Fruit fly (Drosophila melanogaster): ENCODE data around the gene CG34165.

The CG34165 gene

DNA sequence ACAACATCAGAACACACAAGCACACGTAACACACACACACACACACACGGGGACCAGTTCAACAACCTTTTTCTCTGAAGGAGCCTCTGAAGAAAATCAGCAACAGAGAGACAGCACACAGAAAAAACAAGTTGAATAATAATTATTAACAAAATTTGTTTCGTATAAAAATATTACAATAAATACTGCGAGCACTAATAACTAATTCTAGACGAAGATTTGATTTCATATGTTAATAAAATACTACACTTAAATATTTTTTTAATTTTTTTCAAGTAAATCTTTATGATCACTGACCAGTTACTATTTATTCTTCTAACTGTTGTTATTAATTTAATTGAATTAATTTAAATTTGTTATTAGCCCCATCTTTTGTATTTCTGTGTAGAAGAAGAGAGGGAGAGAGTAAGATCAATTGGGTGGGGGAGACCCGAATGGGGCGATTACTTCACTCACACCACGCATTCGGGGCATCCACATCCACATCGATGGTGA, 38.9 kb upstream of the CG34165 start (continued):
- TF ChIP-seq CG32532 (GFP tag; IDR thresholded peaks at IDR 0.05) (no peak; the same call in 1 of the 2 replicates), kah (GFP tag; optimal IDR thresholded peaks at IDR 0.05) (peak; percentile 35), chinmo (GFP tag; IDR thresholded peaks at IDR 0.05; ENCODE audit: partially characterized antibody) (no peak), Nf-YA (GFP tag; IDR thresholded peaks at IDR 0.05) (no peak), CG11695 (GFP tag; IDR thresholded peaks at IDR 0.05) (peak; percentile 62; the same call in 1 of the 3 replicates), Opbp (GFP tag; IDR thresholded peaks at IDR 0.05; ENCODE audit: partially characterized antibody) (no peak), CG30431 (GFP tag; optimal IDR thresholded peaks at IDR 0.05) (peak; percentile 46), CG4282 (GFP tag; optimal IDR thresholded peaks at IDR 0.05) (no peak), ham (GFP tag; IDR thresholded peaks at IDR 0.05) (no peak), CG12104 (GFP tag; optimal IDR thresholded peaks at IDR 0.05) (peak; percentile 49), CG8290 (GFP tag; optimal IDR thresholded peaks at IDR 0.05) (peak; percentile 12), CG8290 (tag; optimal IDR thresholded peaks at IDR 0.05) (no peak), Ssrp (tag; optimal IDR thresholded peaks at IDR 0.05) (peak; percentile 90), scrt (GFP tag; optimal IDR thresholded peaks at IDR 0.05) (peak; percentile 33), btn (GFP tag; optimal IDR thresholded peaks at IDR 0.05) (no peak), oc (tag; optimal IDR thresholded peaks at IDR 0.05) (peak; percentile 80), Sox102F (GFP tag; optimal IDR thresholded peaks at IDR 0.05) (peak; percentile 81), slp2 (GFP tag; optimal IDR thresholded peaks at IDR 0.05) (no peak), CG14710 (tag; optimal IDR thresholded peaks at IDR 0.05) (peak; percentile 97), NC2α (GFP tag; optimal IDR thresholded peaks at IDR 0.05) (no peak), CG4820 (GFP tag; optimal IDR thresholded peaks at IDR 0.05) (peak; percentile 53), CG11456 (GFP tag; IDR thresholded peaks at IDR 0.05) (no peak)

DNA sequence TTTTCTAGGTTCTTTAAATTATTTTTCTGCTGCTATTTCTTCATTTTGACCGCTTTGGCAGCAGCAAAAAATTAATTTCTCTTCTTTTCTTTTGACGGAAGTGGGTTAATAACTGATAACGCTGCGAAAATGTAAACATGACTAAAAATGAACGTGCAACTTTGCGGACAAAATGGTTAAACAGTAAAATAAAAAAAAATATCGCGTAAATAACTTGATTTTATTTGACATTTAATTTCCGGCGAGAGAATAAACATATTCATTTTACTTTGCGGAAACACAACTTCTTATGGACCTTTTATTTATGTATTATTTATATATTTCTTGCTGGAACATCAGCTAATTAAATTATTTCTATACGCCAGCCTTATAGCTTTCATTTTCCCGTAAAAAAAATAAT, 36.9 kb upstream of the CG34165 start:
- no peak for TF ChIP-seq CG15696 (tag; optimal IDR thresholded peaks at IDR 0.05)
- TF ChIP-seq sens (GFP tag), result peak; percentile 53

- TF ChIP-seq sisA (GFP tag; IDR thresholded peaks at IDR 0.05) (no peak), Eip74EF (GFP tag; optimal IDR thresholded peaks at IDR 0.05) (peak in 1 of 2 experiments; percentile 40), sd (tag; optimal IDR thresholded peaks at IDR 0.05) (peak; percentile 61), mirr (GFP tag; optimal IDR thresholded peaks at IDR 0.05) (no peak), CTCF (GFP tag; optimal IDR thresholded peaks at IDR 0.05) (no peak), CG13894 (tag; optimal IDR thresholded peaks at IDR 0.05) (peak; percentile 5), CG12299 (tag; optimal IDR thresholded peaks at IDR 0.05) (no peak), NC2β (GFP tag; optimal IDR thresholded peaks at IDR 0.05) (no peak), CG14441 (GFP tag; IDR thresholded peaks at IDR 0.05) (0 out of 2 replicates have a peak, but pooled peaks have one; percentile 12), vvl (GFP tag; IDR thresholded peaks at IDR 0.05) (no peak), ftz-f1 (GFP tag; optimal IDR thresholded peaks at IDR 0.05) (peak; percentile 15), chinmo (GFP tag; IDR thresholded peaks at IDR 0.05; ENCODE audit: partially characterized antibody) (peak; percentile 84; the same call in 2 of the 4 replicates), CG17328 (GFP tag; IDR thresholded peaks at IDR 0.05) (no peak), shn (GFP tag; optimal IDR thresholded peaks at IDR 0.05) (no peak), CG12769 (tag; optimal IDR thresholded peaks at IDR 0.05) (peak; percentile 84), Lpt (GFP tag; optimal IDR thresholded peaks at IDR 0.05) (no peak), onecut (GFP tag; IDR thresholded peaks at IDR 0.05) (no peak), so (GFP tag; IDR thresholded peaks at IDR 0.05) (no peak), CG32772 (GFP tag; IDR thresholded peaks at IDR 0.05) (no peak), otp (GFP tag; IDR thresholded peaks at IDR 0.05) (no peak), unc-4 (GFP tag; IDR thresholded peaks at IDR 0.05; ENCODE audit: partially characterized antibody) (no peak), CG5180 (GFP tag; optimal IDR thresholded peaks at IDR 0.05) (no peak), vfl (GFP tag; optimal IDR thresholded peaks at IDR 0.05) (no peak), CG17612 (GFP tag; IDR thresholded peaks at IDR 0.05) (no peak), p53 (GFP tag; optimal IDR thresholded peaks at IDR 0.05) (no peak), CG1529 (GFP tag; optimal IDR thresholded peaks at IDR 0.05) (no peak)
Measured at dm6 chr2L:14679609-14680008, 33.9 kb upstream of the CG34165 start.

Data from whole organism, embryonic.